Worm (Caenorhabditis elegans): ENCODE data around the gene tbx-39.

tbx-39 gene

ce11 chrIV:15323593-15323992 is at the start of gene tbx-39:
Gene tbx-39 (plus strand): TSS chrIV:15323893.
- TF ChIP-seq med-1 (GFP tag; optimal IDR thresholded peaks at IDR 0.05; ENCODE audit: insufficient read depth) (no peak), klf-2 (GFP tag; conservative IDR thresholded peaks at IDR 0.05) (no peak), flt-1 (GFP tag; IDR thresholded peaks at IDR 0.05) (no peak), cog-1 (tag; optimal IDR thresholded peaks at IDR 0.05) (no peak), T22C8.4 (GFP tag; IDR thresholded peaks at IDR 0.05) (no peak), tab-1 (GFP tag; IDR thresholded peaks at IDR 0.05) (no peak), ztf-23 (GFP tag; IDR thresholded peaks at IDR 0.05) (no peak), ref-1 (GFP tag; conservative IDR thresholded peaks at IDR 0.05) (no peak), ztf-29 (GFP tag; IDR thresholded peaks at IDR 0.05) (no peak)

ce11 chrIV:15274063-15274462 is 49.6 kb upstream of the tbx-39 start:
- TF ChIP-seq ztf-29 (GFP tag; IDR thresholded peaks at IDR 0.05) (no peak), flt-1 (GFP tag; IDR thresholded peaks at IDR 0.05) (no peak), ref-1 (GFP tag; conservative IDR thresholded peaks at IDR 0.05) (no peak)

ce11 chrIV:15275363-15275854 is 48.3 kb upstream of the tbx-39 start, which contains the start of gene ccg-1:
Gene ccg-1 (minus strand): TSS chrIV:15275804.
- no peak for TF ChIP-seq flt-1 (GFP tag; IDR thresholded peaks at IDR 0.05)
- TF ChIP-seq T22C8.4 (GFP tag; IDR thresholded peaks at IDR 0.05), result no peak
- no peak for TF ChIP-seq ztf-29 (GFP tag; IDR thresholded peaks at IDR 0.05)
- no peak for TF ChIP-seq klf-2 (GFP tag; conservative IDR thresholded peaks at IDR 0.05)
- TF ChIP-seq cog-1 (tag; optimal IDR thresholded peaks at IDR 0.05), result no peak
- TF ChIP-seq tab-1 (GFP tag; IDR thresholded peaks at IDR 0.05), result no peak
- TF ChIP-seq med-1 (GFP tag; optimal IDR thresholded peaks at IDR 0.05; ENCODE audit: insufficient read depth), result no peak
- no peak for TF ChIP-seq ztf-23 (GFP tag; IDR thresholded peaks at IDR 0.05)
- TF ChIP-seq ref-1 (GFP tag; conservative IDR thresholded peaks at IDR 0.05), result no peak

ce11 chrIV:15280219-15280618 is 43.5 kb upstream of the tbx-39 start:
- TF ChIP-seq ref-1 (GFP tag; conservative IDR thresholded peaks at IDR 0.05) (no peak), klf-2 (GFP tag; conservative IDR thresholded peaks at IDR 0.05) (no peak), med-1 (GFP tag; optimal IDR thresholded peaks at IDR 0.05; ENCODE audit: insufficient read depth) (no peak), cog-1 (tag; optimal IDR thresholded peaks at IDR 0.05) (no peak), flt-1 (GFP tag; IDR thresholded peaks at IDR 0.05) (no peak)

ce11 chrIV:15283617-15284016 is 40.1 kb upstream of the tbx-39 start:
- TF ChIP-seq ztf-23 (GFP tag; IDR thresholded peaks at IDR 0.05), result no peak
- no peak for TF ChIP-seq ref-1 (GFP tag; conservative IDR thresholded peaks at IDR 0.05)
- TF ChIP-seq tab-1 (GFP tag; IDR thresholded peaks at IDR 0.05), result no peak
- TF ChIP-seq T22C8.4 (GFP tag; IDR thresholded peaks at IDR 0.05), result no peak
- no peak for TF ChIP-seq flt-1 (GFP tag; IDR thresholded peaks at IDR 0.05)
- TF ChIP-seq cog-1 (tag; optimal IDR thresholded peaks at IDR 0.05), result no peak
- no peak for TF ChIP-seq klf-2 (GFP tag; conservative IDR thresholded peaks at IDR 0.05)
- no peak for TF ChIP-seq med-1 (GFP tag; optimal IDR thresholded peaks at IDR 0.05; ENCODE audit: insufficient read depth)
- TF ChIP-seq ztf-29 (GFP tag; IDR thresholded peaks at IDR 0.05), result no peak

ce11 chrIV:15289508-15289907 is 34.2 kb upstream of the tbx-39 start:
- no peak for TF ChIP-seq ztf-29 (GFP tag; IDR thresholded peaks at IDR 0.05)
- no peak; the same call in 1 of the 2 replicates for TF ChIP-seq ztf-23 (GFP tag; IDR thresholded peaks at IDR 0.05)
- TF ChIP-seq cog-1 (tag; optimal IDR thresholded peaks at IDR 0.05), result no peak
- peak; percentile 79 for TF ChIP-seq T22C8.4 (GFP tag; IDR thresholded peaks at IDR 0.05)
- TF ChIP-seq flt-1 (GFP tag; IDR thresholded peaks at IDR 0.05), result peak; percentile 90
- peak; percentile 76 for TF ChIP-seq ref-1 (GFP tag; conservative IDR thresholded peaks at IDR 0.05)
- TF ChIP-seq tab-1 (GFP tag; IDR thresholded peaks at IDR 0.05), result peak; percentile 87
- peak; percentile 49 for TF ChIP-seq med-1 (GFP tag; optimal IDR thresholded peaks at IDR 0.05; ENCODE audit: insufficient read depth)
- no peak for TF ChIP-seq klf-2 (GFP tag; conservative IDR thresholded peaks at IDR 0.05)

- no peak for TF ChIP-seq klf-2 (GFP tag; conservative IDR thresholded peaks at IDR 0.05)
- no peak for TF ChIP-seq cog-1 (tag; optimal IDR thresholded peaks at IDR 0.05)
- TF ChIP-seq ref-1 (GFP tag; conservative IDR thresholded peaks at IDR 0.05), result no peak
- TF ChIP-seq tab-1 (GFP tag; IDR thresholded peaks at IDR 0.05), result no peak
- TF ChIP-seq T22C8.4 (GFP tag; IDR thresholded peaks at IDR 0.05), result no peak
- TF ChIP-seq flt-1 (GFP tag; IDR thresholded peaks at IDR 0.05), result no peak
Observed at ce11 chrIV:15291162-15291561, 32.5 kb upstream of the tbx-39 start, which contains the start of gene pqn-90. Gene pqn-90 (minus strand): TSS chrIV:15291262.

- TF ChIP-seq ztf-29 (GFP tag; IDR thresholded peaks at IDR 0.05) (no peak), ref-1 (GFP tag; conservative IDR thresholded peaks at IDR 0.05) (no peak), T22C8.4 (GFP tag; IDR thresholded peaks at IDR 0.05) (no peak), klf-2 (GFP tag; conservative IDR thresholded peaks at IDR 0.05) (no peak), med-1 (GFP tag; optimal IDR thresholded peaks at IDR 0.05; ENCODE audit: insufficient read depth) (no peak), cog-1 (tag; optimal IDR thresholded peaks at IDR 0.05) (no peak), tab-1 (GFP tag; IDR thresholded peaks at IDR 0.05) (no peak), flt-1 (GFP tag; IDR thresholded peaks at IDR 0.05) (no peak), ztf-23 (GFP tag; IDR thresholded peaks at IDR 0.05) (no peak)
Observed at ce11 chrIV:15291607-15292006, 32.1 kb upstream of the tbx-39 start, which contains the start of gene pqn-91. Gene pqn-91 (plus strand): TSS chrIV:15291907.

- TF ChIP-seq ref-1 (GFP tag; conservative IDR thresholded peaks at IDR 0.05) (no peak), flt-1 (GFP tag; IDR thresholded peaks at IDR 0.05) (no peak), tab-1 (GFP tag; IDR thresholded peaks at IDR 0.05) (no peak), cog-1 (tag; optimal IDR thresholded peaks at IDR 0.05) (no peak), med-1 (GFP tag; optimal IDR thresholded peaks at IDR 0.05; ENCODE audit: insufficient read depth) (no peak), ztf-23 (GFP tag; IDR thresholded peaks at IDR 0.05) (no peak), klf-2 (GFP tag; conservative IDR thresholded peaks at IDR 0.05) (no peak), ztf-29 (GFP tag; IDR thresholded peaks at IDR 0.05) (no peak), T22C8.4 (GFP tag; IDR thresholded peaks at IDR 0.05) (no peak)
Observed at ce11 chrIV:15294040-15294439, 29.7 kb upstream of the tbx-39 start, which contains the start of gene Y73F8A.10. Gene Y73F8A.10 (plus strand): TSS chrIV:15294340.

- no peak for TF ChIP-seq tab-1 (GFP tag; IDR thresholded peaks at IDR 0.05)
- no peak for TF ChIP-seq ztf-29 (GFP tag; IDR thresholded peaks at IDR 0.05)
Observed at ce11 chrIV:15300041-15300440, 23.7 kb upstream of the tbx-39 start.

All from whole organism, midembryonic.